Worm (Caenorhabditis elegans) whole organism, young adult: Measurements from ENCODE around the gene zipt-3.
A peak's percentile ranks its signal among the peaks of the same experiment; 100 is the strongest.

Experiments
- B0261.1 ChIP-seq: sonication (generic microtip); optimal IDR thresholded peaks from 2 replicates; lab custom pipeline; 2016; ENCODE audit warnings: mild to moderate bottlenecking, missing genetic modification characterization, moderate library complexity, missing compliant biosample characterization
- F22D6.2 ChIP-seq: sonication (generic microtip); optimal IDR thresholded peaks from 2 replicates; lab custom pipeline; 2016; ENCODE audit warnings: mild to moderate bottlenecking, missing genetic modification characterization, missing compliant biosample characterization
- F23B12.7 ChIP-seq: sonication (generic microtip); optimal IDR thresholded peaks from 2 replicates; lab custom pipeline; 2017; ENCODE audit warnings: missing genetic modification characterization, mild to moderate bottlenecking, missing compliant biosample characterization, antibody characterized with exemption, moderate library complexity; ENCODE audit not compliant: insufficient read depth
- K11D2.4 ChIP-seq: fragments of 200-800 bp; sonication (Bioruptor generic); IDR thresholded peaks from 2 replicates; pipeline ENCODE4 v1.3.6; 2022; ENCODE audit warnings: missing genetic modification reagents, missing genetic modification characterization, missing compliant biosample characterization
- T26A5.8 ChIP-seq: sonication (generic microtip); optimal IDR thresholded peaks from 2 replicates; lab custom pipeline; 2016; ENCODE audit warnings: missing genetic modification characterization, missing compliant biosample characterization
- ama-1 ChIP-seq, 3 experiments: fragments of 150-350 bp in 1 of 3; sonication (generic microtip) in 2 of 3; optimal IDR thresholded peaks; 2 replicates each; lab custom pipeline; 2014 to 2018; ENCODE audit warnings: missing biosample characterization in 2 of 3, missing genetic modification characterization in 2 of 3, missing genetic modification reagents in 2 of 3
- aptf-2 ChIP-seq: fragments of 200-800 bp; sonication (Bioruptor generic); conservative IDR thresholded peaks from 2 replicates; pipeline ENCODE4 v1.3.6; 2022; ENCODE audit warnings: missing genetic modification reagents, missing genetic modification characterization, missing compliant biosample characterization
- aptf-3 ChIP-seq: fragments of 200-800 bp; sonication (Bioruptor generic); IDR thresholded peaks from 2 replicates; pipeline ENCODE4 v1.3.6; 2022; ENCODE audit warnings: missing genetic modification characterization, missing compliant biosample characterization
- athp-1 ChIP-seq: sonication (generic microtip); optimal IDR thresholded peaks from 2 replicates; lab custom pipeline; 2017; ENCODE audit warnings: mild to moderate bottlenecking, missing genetic modification characterization, missing compliant biosample characterization
- attf-6 ChIP-seq: fragments of 200-800 bp; sonication (Bioruptor generic); IDR thresholded peaks from 2 replicates; pipeline ENCODE4 v1.3.6; 2022; ENCODE audit warnings: missing genetic modification reagents, missing genetic modification characterization, missing compliant biosample characterization
- bed-2 ChIP-seq: fragments of 200-800 bp; sonication (Bioruptor generic); IDR thresholded peaks from 2 replicates; pipeline ENCODE4 v1.3.6; 2022; ENCODE audit warnings: missing genetic modification reagents, missing genetic modification characterization, missing compliant biosample characterization
- ccch-3 ChIP-seq: fragments of 200-800 bp; sonication (Bioruptor generic); optimal IDR thresholded peaks from 2 replicates; lab custom pipeline; 2018; ENCODE audit warnings: mild to moderate bottlenecking, missing genetic modification characterization, missing compliant biosample characterization
- ceh-27 ChIP-seq: fragments of 200-800 bp; sonication (Bioruptor generic); optimal IDR thresholded peaks from 2 replicates; lab custom pipeline; 2018; ENCODE audit warnings: mild to moderate bottlenecking, missing genetic modification characterization, moderate library complexity, missing compliant biosample characterization
- ceh-79 ChIP-seq: sonication (generic microtip); optimal IDR thresholded peaks from 2 replicates; lab custom pipeline; 2017; ENCODE audit warnings: mild to moderate bottlenecking, missing genetic modification characterization, missing compliant biosample characterization
- dpff-1 ChIP-seq: sonication (generic microtip); optimal IDR thresholded peaks from 2 replicates; lab custom pipeline; 2017; ENCODE audit warnings: mild to moderate bottlenecking, missing genetic modification characterization, missing compliant biosample characterization
- egl-18 ChIP-seq: fragments of 200-800 bp; sonication (Bioruptor generic); IDR thresholded peaks from 2 replicates; pipeline ENCODE4 v1.3.6; 2022; ENCODE audit warnings: missing genetic modification reagents, missing genetic modification characterization, missing compliant biosample characterization
- ekl-4 ChIP-seq: fragments of 200-800 bp; sonication (Bioruptor generic); IDR thresholded peaks from 2 replicates; pipeline ENCODE4 v1.3.6; 2022; ENCODE audit warnings: missing genetic modification reagents, missing genetic modification characterization, missing compliant biosample characterization
- fkh-3 ChIP-seq: sonication (generic microtip); optimal IDR thresholded peaks from 2 replicates; lab custom pipeline; 2016; ENCODE audit warnings: mild to moderate bottlenecking, missing genetic modification characterization, missing compliant biosample characterization
- hlh-12 ChIP-seq: sonication (generic microtip); optimal IDR thresholded peaks from 2 replicates; lab custom pipeline; 2016; ENCODE audit warnings: missing genetic modification characterization, missing compliant biosample characterization
- hmg-1.2 ChIP-seq: fragments of 200-800 bp; sonication (Bioruptor generic); IDR thresholded peaks from 2 replicates; pipeline ENCODE4 v1.3.6; 2022; ENCODE audit warnings: missing genetic modification reagents, missing genetic modification characterization, missing compliant biosample characterization
- hrde-1 ChIP-seq: sonication (generic microtip); optimal IDR thresholded peaks from 2 replicates; lab custom pipeline; 2016; ENCODE audit warnings: missing genetic modification characterization, mild to moderate bottlenecking, missing compliant biosample characterization, moderate library complexity, missing genotype, missing genetic modification reagents, borderline replicate concordance
- lin-26 ChIP-seq: fragments of 200-800 bp; sonication (Bioruptor generic); IDR thresholded peaks from 2 replicates; pipeline ENCODE4 v1.3.6; 2022; ENCODE audit warnings: missing genetic modification reagents, missing genetic modification characterization, missing compliant biosample characterization
- lir-1 ChIP-seq: fragments of 200-800 bp; sonication (Bioruptor generic); conservative IDR thresholded peaks from 2 replicates; pipeline ENCODE4 v1.3.6; 2022; ENCODE audit warnings: missing genetic modification reagents, missing genetic modification characterization, missing compliant biosample characterization
- lsl-1 ChIP-seq: fragments of 200-800 bp; sonication (Bioruptor generic); optimal IDR thresholded peaks from 2 replicates; lab custom pipeline; 2018; ENCODE audit warnings: mild to moderate bottlenecking, missing genetic modification characterization, moderate library complexity, missing compliant biosample characterization
- lsy-27 ChIP-seq: sonication (generic microtip); optimal IDR thresholded peaks from 2 replicates; lab custom pipeline; 2017; ENCODE audit warnings: missing genetic modification characterization, mild to moderate bottlenecking, missing compliant biosample characterization, antibody characterized with exemption, missing genotype, borderline replicate concordance; ENCODE audit not compliant: insufficient read depth
- madf-3 ChIP-seq: fragments of 200-800 bp; sonication (Bioruptor generic); IDR thresholded peaks from 2 replicates; pipeline ENCODE4 v1.3.6; 2022; ENCODE audit warnings: missing genetic modification reagents, missing genetic modification characterization, missing compliant biosample characterization
- mel-28 ChIP-seq: sonication (generic microtip); optimal IDR thresholded peaks from 2 replicates; lab custom pipeline; 2016; ENCODE audit warnings: borderline replicate concordance, mild to moderate bottlenecking, missing genetic modification characterization, missing compliant biosample characterization
- nhr-120 ChIP-seq: fragments of 200-800 bp; sonication (Bioruptor generic); IDR thresholded peaks from 2 replicates; pipeline ENCODE4 v1.3.6; 2022; ENCODE audit warnings: missing genetic modification characterization, missing compliant biosample characterization
- nhr-179 ChIP-seq: sonication (generic microtip); optimal IDR thresholded peaks from 2 replicates; lab custom pipeline; 2016; ENCODE audit warnings: mild to moderate bottlenecking, missing genetic modification characterization, missing compliant biosample characterization
- nhr-27 ChIP-seq: fragments of 200-800 bp; sonication (Bioruptor generic); optimal IDR thresholded peaks from 2 replicates; lab custom pipeline; 2018; ENCODE audit warnings: mild to moderate bottlenecking, missing genetic modification characterization, moderate library complexity, missing compliant biosample characterization
- nhr-90 ChIP-seq: sonication (generic microtip); optimal IDR thresholded peaks from 2 replicates; lab custom pipeline; 2016; ENCODE audit warnings: missing genotype, mild to moderate bottlenecking, missing genetic modification characterization, missing compliant biosample characterization
- pbrm-1 ChIP-seq: fragments of 200-800 bp; sonication (Bioruptor generic); IDR thresholded peaks from 2 replicates; pipeline ENCODE4 v1.3.6; 2022; ENCODE audit warnings: missing genetic modification reagents, missing genetic modification characterization, missing compliant biosample characterization
- rcor-1 ChIP-seq: fragments of 200-800 bp; sonication (Bioruptor generic); IDR thresholded peaks from 2 replicates; pipeline ENCODE4 v1.3.6; 2022; ENCODE audit warnings: missing genetic modification reagents, missing genetic modification characterization, missing compliant biosample characterization
- repo-1 ChIP-seq: sonication (generic microtip); optimal IDR thresholded peaks from 2 replicates; lab custom pipeline; 2017; ENCODE audit warnings: mild to moderate bottlenecking, missing genetic modification characterization, missing compliant biosample characterization
- snpc-1.1 ChIP-seq: sonication (generic microtip); optimal IDR thresholded peaks from 2 replicates; lab custom pipeline; 2017; ENCODE audit warnings: missing genetic modification characterization, mild to moderate bottlenecking, missing compliant biosample characterization, antibody characterized with exemption, moderate library complexity, missing genotype, missing genetic modification reagents; ENCODE audit not compliant: insufficient read depth
- snpc-1.3 ChIP-seq: sonication (generic microtip); optimal IDR thresholded peaks from 2 replicates; lab custom pipeline; 2017; ENCODE audit warnings: missing genetic modification characterization, mild to moderate bottlenecking, missing compliant biosample characterization, antibody characterized with exemption, moderate library complexity, missing genotype, missing genetic modification reagents; ENCODE audit not compliant: insufficient read depth
- tbx-9 ChIP-seq: sonication (generic microtip); optimal IDR thresholded peaks from 2 replicates; lab custom pipeline; 2016; ENCODE audit warnings: borderline replicate concordance, missing genetic modification characterization, inconsistent platforms, missing compliant biosample characterization
- zfh-2 ChIP-seq: fragments of 200-800 bp; sonication (Bioruptor generic); conservative IDR thresholded peaks from 2 replicates; pipeline ENCODE4 v1.3.6; 2022; ENCODE audit warnings: missing genetic modification reagents, missing genetic modification characterization, missing compliant biosample characterization
- zim-3 ChIP-seq: sonication (generic microtip); optimal IDR thresholded peaks from 2 replicates; lab custom pipeline; 2017; ENCODE audit warnings: mild to moderate bottlenecking, missing genetic modification characterization, moderate library complexity, missing compliant biosample characterization
- ztf-22 ChIP-seq: fragments of 200-800 bp; sonication (Bioruptor generic); optimal IDR thresholded peaks from 2 replicates; lab custom pipeline; 2018; ENCODE audit warnings: mild to moderate bottlenecking, missing genetic modification characterization, moderate library complexity, missing compliant biosample characterization

zipt-3 gene

ce11 chrII:5701485-5701884 lies 16.4 kb upstream of the zipt-3 start (continued):
- TF ChIP-seq zim-3 (tag; lab: Kevin White, UChicago) = no peak
- no peak for TF ChIP-seq bed-2 (GFP tag; lab: Robert Waterston, UW)
- TF ChIP-seq nhr-90 (tag; lab: Kevin White, UChicago) = no peak
- TF ChIP-seq nhr-27 (tag; lab: Kevin White, UChicago) = no peak
- no peak for TF ChIP-seq ceh-79 (tag; lab: Kevin White, UChicago)
- peak; percentile 88 for TF ChIP-seq lsy-27
- peak; percentile 96 for TF ChIP-seq pbrm-1
- peak; percentile 98 for TF ChIP-seq snpc-1.1 (tag; lab: Kevin White, UChicago)
- TF ChIP-seq athp-1 (tag; lab: Kevin White, UChicago) = no peak
- TF ChIP-seq lsl-1 (GFP tag; lab: Kevin White, UChicago) = peak; percentile 59
- no peak for TF ChIP-seq tbx-9 (tag; lab: Kevin White, UChicago)
- no peak for TF ChIP-seq K11D2.4 (GFP tag; lab: Robert Waterston, UW)
- TF ChIP-seq nhr-179 (tag; lab: Kevin White, UChicago) = no peak
- TF ChIP-seq zfh-2 (GFP tag; lab: Robert Waterston, UW) = no peak; the same call in 1 of the 2 replicates
- TF ChIP-seq ccch-3 (GFP tag; lab: Kevin White, UChicago) = no peak
- no peak for TF ChIP-seq lin-26 (GFP tag; lab: Robert Waterston, UW)
- peak; percentile 39 for TF ChIP-seq F23B12.7
- TF ChIP-seq mel-28 = no peak
- TF ChIP-seq hmg-1.2 (GFP tag; lab: Robert Waterston, UW) = peak; percentile 87
- TF ChIP-seq fkh-3 (tag; lab: Kevin White, UChicago) = no peak
- TF ChIP-seq ceh-27 (GFP tag; lab: Kevin White, UChicago) = peak; percentile 9
- no peak for TF ChIP-seq hrde-1 (tag; lab: Kevin White, UChicago)
- TF ChIP-seq aptf-3 = no peak
- peak; percentile 89; the same call in 1 of the 2 replicates for TF ChIP-seq attf-6
- TF ChIP-seq ztf-22 = no peak
- TF ChIP-seq snpc-1.3 (tag; lab: Kevin White, UChicago) = peak; percentile 78
- TF ChIP-seq repo-1 (tag; lab: Kevin White, UChicago) = peak; percentile 71
- no peak for TF ChIP-seq nhr-120 (GFP tag; lab: Robert Waterston, UW)
- TF ChIP-seq F22D6.2 (tag; lab: Kevin White, UChicago) = no peak
- TF ChIP-seq ekl-4 (GFP tag; lab: Robert Waterston, UW) = peak; percentile 47; the same call in 1 of the 2 replicates
- peak; percentile 48; the same call in 1 of the 2 replicates for TF ChIP-seq rcor-1 (GFP tag; lab: Robert Waterston, UW)
- TF ChIP-seq T26A5.8 (tag; lab: Kevin White, UChicago) = no peak
- TF ChIP-seq egl-18 (GFP tag; lab: Robert Waterston, UW) = no peak
- TF ChIP-seq lir-1 (GFP tag; lab: Robert Waterston, UW) = no peak
- peak; percentile 86 for TF ChIP-seq ama-1 (optimal IDR thresholded peaks at IDR 0.05; lab: Kevin White, UChicago)
- no peak for TF ChIP-seq ama-1 (GFP tag; optimal IDR thresholded peaks at IDR 0.05; lab: Kevin White, UChicago)
- no peak for TF ChIP-seq B0261.1 (tag; lab: Kevin White, UChicago)
- no peak for TF ChIP-seq hlh-12 (tag; lab: Kevin White, UChicago)
- no peak for TF ChIP-seq aptf-2 (GFP tag; lab: Robert Waterston, UW)
- 0 out of 2 replicates have a peak, but pooled peaks have one; percentile 13 for TF ChIP-seq madf-3 (GFP tag; lab: Robert Waterston, UW)
- no peak for TF ChIP-seq dpff-1 (tag; lab: Kevin White, UChicago)
- TF ChIP-seq, all 124 proteins: peak for 42
